Worm (Caenorhabditis elegans): ENCODE results near the gene Y7A5A.24.

The Y7A5A.24 gene

DNA sequence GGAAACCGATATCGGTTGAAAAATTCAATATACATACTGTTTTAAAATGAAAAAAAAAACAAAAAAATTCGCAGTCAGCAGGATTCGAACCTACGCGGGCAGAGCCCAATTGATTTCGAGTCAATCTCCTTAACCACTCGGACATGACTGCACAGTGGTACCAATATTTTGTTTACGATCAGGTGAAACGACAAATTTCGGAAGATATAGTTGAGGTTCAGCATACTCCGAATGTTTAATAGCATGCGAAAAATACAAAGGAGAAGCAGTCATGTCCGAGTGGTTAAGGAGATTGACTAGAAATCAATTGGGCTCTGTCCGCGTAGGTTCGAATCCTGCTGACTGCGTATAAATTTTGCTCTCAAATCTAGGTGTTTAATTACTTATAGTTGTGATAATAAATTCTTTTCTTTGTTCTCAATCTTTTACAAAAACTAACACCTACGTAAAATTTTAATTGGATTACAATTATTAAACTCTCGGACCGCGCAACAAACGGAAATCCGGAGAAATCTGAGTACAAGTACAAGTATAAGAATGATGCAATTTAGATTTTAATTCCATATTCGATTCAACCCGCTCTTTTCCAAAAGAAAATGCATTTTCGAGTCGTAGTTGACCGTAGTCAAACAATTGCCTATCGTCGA, 8.5 kb downstream of the Y7A5A.24 start, which contains the start of gene Y7A5A.13:
Y7A5A.13 (plus strand) TSS at position 597 of the 647 bp plus-strand sequence.
- no peak for TF ChIP-seq dao-5 (tag; optimal IDR thresholded peaks at IDR 0.05)

- no peak for TF ChIP-seq him-1 (tag; optimal IDR thresholded peaks at IDR 0.05)
- TF ChIP-seq dao-5 (tag; optimal IDR thresholded peaks at IDR 0.05), result no peak
- TF ChIP-seq W03F9.2 (tag; optimal IDR thresholded peaks at IDR 0.05), result no peak
These were observed 9.3 kb downstream of the Y7A5A.24 start, which contains the start of gene Y7A5A.2 for ce11 chrX:15772674-15773073. Gene Y7A5A.2 (minus strand): TSS chrX:15772735.

DNA sequence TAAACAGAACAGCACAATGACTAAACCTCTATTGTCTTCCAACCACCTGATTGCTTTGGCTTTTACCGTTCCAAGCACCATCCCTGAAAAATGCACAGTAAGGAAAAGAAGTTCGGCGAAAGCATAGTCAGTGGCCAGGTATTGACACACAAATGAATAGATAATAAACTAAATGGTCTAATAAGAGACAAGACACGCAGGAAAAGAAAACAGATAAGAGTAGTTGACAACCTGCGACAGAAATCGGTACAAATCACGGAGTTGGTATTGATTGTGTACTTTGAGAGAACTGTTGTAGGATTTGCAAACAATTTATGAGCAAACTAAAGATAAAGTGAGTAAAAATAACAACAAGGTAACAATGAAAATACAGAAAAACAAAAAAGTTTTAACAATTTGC, 10.5 kb downstream of the Y7A5A.24 start, which contains the start of gene Y7A5A.1:
Y7A5A.1 (minus strand) TSS at position 83 of the 400 bp plus-strand sequence.
- TF ChIP-seq W03F9.2 (tag; optimal IDR thresholded peaks at IDR 0.05) (no peak), dao-5 (tag; optimal IDR thresholded peaks at IDR 0.05) (no peak), him-1 (tag; optimal IDR thresholded peaks at IDR 0.05) (no peak)

ce11 chrX:15770787-15771186, 11.1 kb downstream of the Y7A5A.24 start:
- TF ChIP-seq W03F9.2 (tag; optimal IDR thresholded peaks at IDR 0.05), result no peak
- no peak for TF ChIP-seq him-1 (tag; optimal IDR thresholded peaks at IDR 0.05)
- TF ChIP-seq dao-5 (tag; optimal IDR thresholded peaks at IDR 0.05), result no peak

- TF ChIP-seq dao-5 (tag; optimal IDR thresholded peaks at IDR 0.05), result no peak
- no peak for TF ChIP-seq W03F9.2 (tag; optimal IDR thresholded peaks at IDR 0.05)
- no peak for TF ChIP-seq him-1 (tag; optimal IDR thresholded peaks at IDR 0.05)
These were observed 11.9 kb downstream of the Y7A5A.24 start for ce11 chrX:15769895-15770559.

- TF ChIP-seq W03F9.2 (tag; optimal IDR thresholded peaks at IDR 0.05) (no peak), dao-5 (tag; optimal IDR thresholded peaks at IDR 0.05) (no peak), him-1 (tag; optimal IDR thresholded peaks at IDR 0.05) (no peak)
These were observed 13.4 kb downstream of the Y7A5A.24 start for ce11 chrX:15768532-15768931.

DNA sequence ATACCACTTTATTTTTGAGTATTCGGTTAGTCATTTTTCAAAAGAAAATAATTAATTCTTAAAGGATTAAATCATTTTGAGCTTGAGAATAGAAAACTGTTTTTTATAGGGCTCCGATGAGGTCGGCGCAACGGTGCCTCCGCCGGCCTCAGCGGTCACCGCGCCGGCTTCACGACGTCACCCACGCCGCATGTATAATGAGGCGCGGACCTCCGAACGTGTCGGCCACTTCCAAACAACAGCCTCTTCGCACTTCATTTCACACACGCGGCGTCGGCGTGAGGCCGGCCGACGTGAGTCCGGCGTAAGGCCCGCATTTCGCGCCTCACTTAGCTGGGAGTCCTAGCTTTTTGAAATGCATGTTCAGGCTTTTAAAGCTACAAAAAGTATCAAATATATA, 15.1 kb downstream of the Y7A5A.24 start:
- TF ChIP-seq dao-5 (tag; optimal IDR thresholded peaks at IDR 0.05) (no peak), W03F9.2 (tag; optimal IDR thresholded peaks at IDR 0.05) (no peak), him-1 (tag; optimal IDR thresholded peaks at IDR 0.05) (no peak)

DNA sequence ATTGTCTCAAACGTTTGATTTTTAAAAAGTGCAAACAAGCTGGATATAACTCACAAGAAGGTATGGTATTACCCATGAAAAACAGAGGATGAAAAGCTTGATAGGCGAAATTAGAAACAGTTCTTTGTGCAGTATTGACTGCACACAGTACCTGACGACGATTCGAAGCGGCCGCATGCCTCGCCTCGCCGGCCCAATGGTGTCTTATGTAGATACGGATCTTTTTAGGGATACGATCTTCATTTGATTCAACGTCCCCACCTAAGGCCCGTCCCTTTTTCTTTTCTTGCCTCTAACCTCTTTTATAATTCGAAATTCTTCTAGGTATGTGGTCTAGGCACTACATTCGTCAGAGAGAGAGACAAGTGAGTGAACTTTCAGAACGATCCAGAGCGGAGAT, 15.8 kb downstream of the Y7A5A.24 start, which contains the start of gene bus-17:
bus-17 (minus strand) TSS at position 208 of the 400 bp plus-strand sequence.
- TF ChIP-seq dao-5 (tag; optimal IDR thresholded peaks at IDR 0.05), result no peak
- TF ChIP-seq him-1 (tag; optimal IDR thresholded peaks at IDR 0.05), result no peak

DNA sequence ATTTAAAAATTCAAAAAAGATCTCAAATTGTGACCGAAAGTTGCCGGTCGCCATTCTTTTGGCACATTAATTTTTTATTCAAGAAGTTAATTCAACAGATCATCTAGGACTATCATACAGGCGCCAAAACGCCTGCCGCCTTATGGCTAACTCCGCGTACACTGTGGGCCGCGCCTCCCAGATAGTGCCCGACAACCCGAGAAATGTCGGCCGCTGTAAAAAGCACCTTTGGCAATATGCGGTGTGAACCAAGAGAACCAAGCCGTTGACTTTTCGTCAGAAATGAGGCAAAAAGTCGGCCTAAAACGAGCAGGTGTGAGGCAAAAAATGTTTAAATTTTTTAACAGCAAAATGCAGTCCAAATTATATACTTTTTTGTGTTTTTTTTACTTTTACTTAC, 22.7 kb downstream of the Y7A5A.24 start:
- TF ChIP-seq dao-5 (tag; optimal IDR thresholded peaks at IDR 0.05) (no peak), W03F9.2 (tag; optimal IDR thresholded peaks at IDR 0.05) (no peak), him-1 (tag; optimal IDR thresholded peaks at IDR 0.05) (no peak)

DNA sequence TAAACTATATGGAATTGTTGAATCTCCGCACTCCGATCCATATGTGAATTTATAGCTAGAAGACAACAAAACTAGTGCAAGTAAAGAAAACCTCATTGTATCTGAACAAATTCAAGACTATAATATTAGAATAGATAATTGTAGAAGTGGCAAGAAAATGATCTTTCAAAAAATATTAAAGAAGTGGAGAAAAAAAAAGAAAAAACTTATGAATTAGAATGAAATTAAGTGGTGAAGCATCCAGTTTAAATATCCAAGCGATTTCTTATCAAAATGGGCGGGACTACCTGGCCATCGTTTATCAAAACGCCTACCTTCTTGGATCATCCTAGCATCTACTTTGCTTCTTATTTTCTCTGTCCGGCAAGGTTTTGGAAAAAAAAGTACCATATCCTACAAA, 24.8 kb downstream of the Y7A5A.24 start, which contains the start of gene wrt-4:
wrt-4 (minus strand) TSS at position 101 of the 400 bp plus-strand sequence.
- no peak for TF ChIP-seq dao-5 (tag; optimal IDR thresholded peaks at IDR 0.05)
- TF ChIP-seq W03F9.2 (tag; optimal IDR thresholded peaks at IDR 0.05), result no peak
- TF ChIP-seq him-1 (tag; optimal IDR thresholded peaks at IDR 0.05), result no peak

DNA sequence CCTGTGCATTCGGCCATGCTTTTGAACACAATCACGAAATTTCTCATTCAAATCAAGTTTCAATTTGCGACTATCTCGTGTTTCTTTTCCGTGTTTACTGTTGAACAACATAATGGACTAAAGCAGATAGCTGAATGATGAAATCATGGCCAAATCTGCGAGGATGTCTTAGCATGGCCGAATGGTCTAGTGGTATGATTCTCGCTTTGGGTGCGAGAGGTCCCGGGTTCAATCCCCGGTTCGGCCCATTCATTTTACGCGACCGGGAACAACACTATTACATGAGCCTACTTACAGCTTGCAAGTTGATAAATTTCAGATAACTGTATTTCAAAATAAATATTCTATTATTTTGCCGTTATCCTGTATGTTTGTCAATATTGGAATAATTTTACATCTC, 30.7 kb downstream of the Y7A5A.24 start:
- no peak for TF ChIP-seq dao-5 (tag; optimal IDR thresholded peaks at IDR 0.05)

ce11 chrX:15747814-15748213, 34.1 kb downstream of the Y7A5A.24 start:
- TF ChIP-seq W03F9.2 (tag; optimal IDR thresholded peaks at IDR 0.05) (no peak), dao-5 (tag; optimal IDR thresholded peaks at IDR 0.05) (no peak), him-1 (tag; optimal IDR thresholded peaks at IDR 0.05) (no peak)

DNA sequence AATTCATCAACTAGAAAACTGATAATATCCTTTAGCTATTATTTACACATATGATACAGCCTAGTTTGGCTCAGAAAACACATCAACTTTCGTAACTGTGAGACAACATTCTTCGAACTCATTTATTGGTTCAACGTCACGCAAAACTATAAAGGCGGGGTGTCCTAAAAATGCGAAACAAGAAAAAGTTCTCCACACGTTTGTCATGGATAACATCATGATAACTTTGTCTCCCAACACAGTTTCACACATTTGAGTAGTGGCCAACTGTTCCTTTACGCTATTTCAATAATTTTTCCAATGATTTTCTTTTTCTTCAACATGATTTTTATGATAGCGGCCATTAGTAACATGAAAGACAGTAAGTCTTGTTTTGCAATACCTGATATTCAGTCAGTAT, 35.2 kb downstream of the Y7A5A.24 start, which contains the start of gene srxa-9:
srxa-9 (plus strand) TSS at position 301 of the 400 bp plus-strand sequence.
- TF ChIP-seq him-1 (tag; optimal IDR thresholded peaks at IDR 0.05) (no peak), W03F9.2 (tag; optimal IDR thresholded peaks at IDR 0.05) (no peak), dao-5 (tag; optimal IDR thresholded peaks at IDR 0.05) (no peak)

- TF ChIP-seq him-1 (tag; optimal IDR thresholded peaks at IDR 0.05) (no peak), dao-5 (tag; optimal IDR thresholded peaks at IDR 0.05) (no peak), W03F9.2 (tag; optimal IDR thresholded peaks at IDR 0.05) (no peak)
These were observed 39.6 kb downstream of the Y7A5A.24 start, which contains the start of gene nhr-255 for ce11 chrX:15742310-15742709. Gene nhr-255 (plus strand): TSS chrX:15742610.

Data from whole organism, L4/young adult.